Worm (Caenorhabditis elegans) whole organism, early embryonic: ENCODE results near the gene F58E1.13.

Experiments used
- B0310.2 ChIP-seq: sonication (generic microtip); optimal IDR thresholded peaks from 2 replicates; lab custom pipeline; 2016; ENCODE audit warnings: mild to moderate bottlenecking, missing genetic modification characterization, missing compliant biosample characterization
- aly-1 ChIP-seq: sonication (generic microtip); optimal IDR thresholded peaks from 2 replicates; lab custom pipeline; 2016; ENCODE audit warnings: missing genetic modification characterization, missing compliant biosample characterization
- ama-1 ChIP-seq: fragments of 150-350 bp; optimal IDR thresholded peaks from 2 replicates; lab custom pipeline; 2014
- ceh-13 ChIP-seq: fragments of 200-800 bp; sonication (Bioruptor generic); optimal IDR thresholded peaks from 2 replicates; lab custom pipeline; 2018; ENCODE audit warnings: mild to moderate bottlenecking, missing genetic modification characterization, missing compliant biosample characterization
- ceh-36 ChIP-seq: sonication (generic microtip); optimal IDR thresholded peaks from 2 replicates; lab custom pipeline; 2016; ENCODE audit warnings: missing genetic modification characterization, inconsistent platforms, missing compliant biosample characterization
- ets-7 ChIP-seq: sonication (generic microtip); optimal IDR thresholded peaks from 2 replicates; lab custom pipeline; 2016; ENCODE audit warnings: missing genotype, missing genetic modification characterization, missing compliant biosample characterization
- hmbx-1 ChIP-seq: sonication (generic microtip); optimal IDR thresholded peaks from 2 replicates; lab custom pipeline; 2016; ENCODE audit warnings: mild to moderate bottlenecking, missing genetic modification characterization, missing compliant biosample characterization
- hmg-4 ChIP-seq: fragments of 200-800 bp; sonication (Bioruptor generic); optimal IDR thresholded peaks from 2 replicates; lab custom pipeline; 2018; ENCODE audit warnings: mild to moderate bottlenecking, missing genetic modification characterization, missing compliant biosample characterization
- hnd-1 ChIP-seq: sonication (generic microtip); optimal IDR thresholded peaks from 2 replicates; lab custom pipeline; 2016; ENCODE audit warnings: missing genetic modification characterization, missing compliant biosample characterization
- pes-1 ChIP-seq: fragments of 200-800 bp; sonication (Bioruptor generic); IDR thresholded peaks from 2 replicates; pipeline ENCODE4 v1.3.6; 2022; ENCODE audit warnings: missing genetic modification reagents, missing genetic modification characterization, missing compliant biosample characterization
- tbx-11 ChIP-seq: fragments of 200-800 bp; sonication (Bioruptor generic); IDR thresholded peaks from 2 replicates; pipeline ENCODE4 v1.3.6; 2022; ENCODE audit warnings: missing genetic modification characterization, missing compliant biosample characterization
- tra-4 ChIP-seq: sonication (generic microtip); optimal IDR thresholded peaks from 2 replicates; lab custom pipeline; 2017; ENCODE audit warnings: missing genetic modification characterization, missing compliant biosample characterization

DNA sequence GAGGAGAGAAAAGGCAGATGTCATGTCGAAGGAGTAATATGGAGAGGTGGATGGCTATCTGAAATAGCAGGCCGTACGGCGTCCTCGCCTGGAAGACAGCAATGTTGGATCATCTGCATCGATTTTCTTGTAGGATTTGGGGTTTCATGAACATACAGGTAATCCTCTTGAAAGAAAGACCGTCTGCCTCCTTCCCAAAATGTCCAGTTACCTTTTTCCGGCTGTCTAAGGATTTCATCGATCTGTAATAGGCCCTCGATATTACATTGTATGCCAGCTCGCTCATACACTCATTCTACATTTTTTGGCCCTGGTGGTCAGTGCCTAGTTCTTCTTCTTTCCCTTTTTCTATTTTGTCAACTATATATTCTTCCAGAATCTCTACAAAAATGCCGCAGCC, 26.7 kb upstream of the F58E1.13 start, which contains the start of the genes fbxb-5 and btb-8:
- no peak for TF ChIP-seq hmbx-1 (tag; lab: Kevin White, UChicago)
- TF ChIP-seq ama-1 = no peak
- TF ChIP-seq ets-7 (tag; lab: Kevin White, UChicago) = no peak
- TF ChIP-seq ceh-13 (GFP tag; lab: Kevin White, UChicago) = no peak
- no peak for TF ChIP-seq tra-4 (tag; lab: Kevin White, UChicago)
- TF ChIP-seq hnd-1 (tag; lab: Kevin White, UChicago) = no peak
- TF ChIP-seq pes-1 (GFP tag; lab: Robert Waterston, UW) = no peak
- no peak for TF ChIP-seq ceh-36 (tag; lab: Kevin White, UChicago)
- no peak for TF ChIP-seq tbx-11 (GFP tag; lab: Robert Waterston, UW)
- no peak for TF ChIP-seq hmg-4
- TF ChIP-seq B0310.2 = no peak
- no peak for TF ChIP-seq aly-1 (tag; lab: Kevin White, UChicago)
